Worm (Caenorhabditis elegans) whole organism, young adult: ENCODE measurements around the gene arle-14.
A peak's percentile ranks its signal among the peaks of the same experiment; 100 is the strongest.

Source experiments
- B0019.2 ChIP-seq: fragments of 200-800 bp; sonication (Bioruptor generic); conservative IDR thresholded peaks from 2 replicates; pipeline ENCODE4 v1.3.6; 2022; ENCODE audit warnings: missing genetic modification reagents, missing genetic modification characterization, missing compliant biosample characterization
- B0035.1 ChIP-seq: sonication (generic microtip); optimal IDR thresholded peaks from 2 replicates; lab custom pipeline; 2016; ENCODE audit warnings: missing genetic modification characterization, mild to moderate bottlenecking, missing compliant biosample characterization, missing genotype, missing genetic modification reagents
- B0261.1 ChIP-seq: sonication (generic microtip); optimal IDR thresholded peaks from 2 replicates; lab custom pipeline; 2016; ENCODE audit warnings: mild to moderate bottlenecking, missing genetic modification characterization, moderate library complexity, missing compliant biosample characterization
- B0336.3 ChIP-seq: fragments of 200-800 bp; sonication (Bioruptor generic); IDR thresholded peaks from 2 replicates; pipeline ENCODE4 v1.3.6; 2022; ENCODE audit warnings: missing genetic modification characterization, missing compliant biosample characterization
- C06A6.2 ChIP-seq: fragments of 200-800 bp; sonication (Bioruptor generic); conservative IDR thresholded peaks from 2 replicates; pipeline ENCODE4 v1.3.6; 2022; ENCODE audit warnings: missing genetic modification characterization, missing compliant biosample characterization
- C17E4.6 ChIP-seq: fragments of 200-800 bp; sonication (Bioruptor generic); IDR thresholded peaks from 2 replicates; pipeline ENCODE4 v1.3.6; 2022; ENCODE audit warnings: missing genetic modification reagents, missing genetic modification characterization, missing compliant biosample characterization
- F23B12.7 ChIP-seq: sonication (generic microtip); optimal IDR thresholded peaks from 2 replicates; lab custom pipeline; 2017; ENCODE audit warnings: missing genetic modification characterization, mild to moderate bottlenecking, missing compliant biosample characterization, antibody characterized with exemption, moderate library complexity; ENCODE audit not compliant: insufficient read depth
- F39B2.1 ChIP-seq: fragments of 200-800 bp; sonication (Bioruptor generic); IDR thresholded peaks from 2 replicates; pipeline ENCODE4 v1.3.6; 2022; ENCODE audit warnings: missing genetic modification reagents, missing genetic modification characterization, missing compliant biosample characterization
- F55B11.4 ChIP-seq: sonication (generic microtip); optimal IDR thresholded peaks from 2 replicates; lab custom pipeline; 2016; ENCODE audit warnings: missing compliant biosample characterization, missing genetic modification characterization, borderline replicate concordance; ENCODE audit not compliant: insufficient read depth
- F57A8.1 ChIP-seq: fragments of 200-800 bp; sonication (Bioruptor generic); optimal IDR thresholded peaks from 2 replicates; lab custom pipeline; 2018; ENCODE audit warnings: mild to moderate bottlenecking, missing genetic modification characterization, moderate library complexity, missing compliant biosample characterization
- Y53F4B.3 ChIP-seq: fragments of 200-800 bp; sonication (Bioruptor generic); IDR thresholded peaks from 2 replicates; pipeline ENCODE4 v1.3.6; 2022; ENCODE audit warnings: missing genetic modification reagents, missing genetic modification characterization, missing compliant biosample characterization
- Y67H2A.10 ChIP-seq: fragments of 200-800 bp; sonication (Bioruptor generic); conservative IDR thresholded peaks from 2 replicates; pipeline ENCODE4 v1.3.6; 2022; ENCODE audit warnings: missing genetic modification reagents, missing genetic modification characterization, missing compliant biosample characterization
- Y79H2A.3 ChIP-seq: fragments of 200-800 bp; sonication (Bioruptor generic); conservative IDR thresholded peaks from 2 replicates; pipeline ENCODE4 v1.3.6; 2022; ENCODE audit warnings: missing genetic modification reagents, missing genetic modification characterization, missing compliant biosample characterization
- Y95B8A.8 ChIP-seq: fragments of 200-800 bp; sonication (Bioruptor generic); IDR thresholded peaks from 2 replicates; pipeline ENCODE4 v1.3.6; 2022; ENCODE audit warnings: missing genetic modification reagents, missing genetic modification characterization, missing compliant biosample characterization
- bed-1 ChIP-seq: fragments of 200-800 bp; sonication (Bioruptor generic); IDR thresholded peaks from 2 replicates; pipeline ENCODE4 v1.3.6; 2022; ENCODE audit warnings: missing genetic modification reagents, missing genetic modification characterization, missing compliant biosample characterization
- bed-2 ChIP-seq: fragments of 200-800 bp; sonication (Bioruptor generic); IDR thresholded peaks from 2 replicates; pipeline ENCODE4 v1.3.6; 2022; ENCODE audit warnings: missing genetic modification reagents, missing genetic modification characterization, missing compliant biosample characterization
- ceh-27 ChIP-seq: fragments of 200-800 bp; sonication (Bioruptor generic); optimal IDR thresholded peaks from 2 replicates; lab custom pipeline; 2018; ENCODE audit warnings: mild to moderate bottlenecking, missing genetic modification characterization, moderate library complexity, missing compliant biosample characterization
- ceh-40 ChIP-seq: fragments of 200-800 bp; sonication (Bioruptor generic); IDR thresholded peaks from 2 replicates; pipeline ENCODE4 v1.3.6; 2022; ENCODE audit warnings: missing genetic modification characterization, missing compliant biosample characterization
- ceh-91 ChIP-seq: fragments of 200-800 bp; sonication (Bioruptor generic); IDR thresholded peaks from 2 replicates; pipeline ENCODE4 v1.3.6; 2022; ENCODE audit warnings: missing genetic modification reagents, missing genetic modification characterization, missing compliant biosample characterization
- dox-1 ChIP-seq: fragments of 200-800 bp; sonication (Bioruptor generic); IDR thresholded peaks from 2 replicates; pipeline ENCODE4 v1.3.6; 2022; ENCODE audit warnings: missing genetic modification reagents, missing genetic modification characterization, missing compliant biosample characterization
- efl-1 ChIP-seq: fragments of 150-350 bp; optimal IDR thresholded peaks from 2 replicates; lab custom pipeline; 2014; ENCODE audit warnings: missing biosample characterization, missing genetic modification reagents, missing genetic modification characterization
- ets-4 ChIP-seq: fragments of 200-800 bp; sonication (Bioruptor generic); optimal IDR thresholded peaks from 2 replicates; lab custom pipeline; 2018; ENCODE audit warnings: mild to moderate bottlenecking, missing genetic modification characterization, missing compliant biosample characterization
- fkh-3 ChIP-seq: sonication (generic microtip); optimal IDR thresholded peaks from 2 replicates; lab custom pipeline; 2016; ENCODE audit warnings: mild to moderate bottlenecking, missing genetic modification characterization, missing compliant biosample characterization
- hmg-20 ChIP-seq: fragments of 200-800 bp; sonication (Bioruptor generic); IDR thresholded peaks from 2 replicates; pipeline ENCODE4 v1.3.6; 2022; ENCODE audit warnings: missing genetic modification reagents, missing genetic modification characterization, missing compliant biosample characterization
- lin-26 ChIP-seq: fragments of 200-800 bp; sonication (Bioruptor generic); IDR thresholded peaks from 2 replicates; pipeline ENCODE4 v1.3.6; 2022; ENCODE audit warnings: missing genetic modification reagents, missing genetic modification characterization, missing compliant biosample characterization
- lin-35 ChIP-seq, 3 experiments: fragments of 150-350 bp in 2 of 3; sonication (generic microtip) in 1 of 3; optimal IDR thresholded peaks; 2 replicates each; lab custom pipeline; 2014 to 2018; ENCODE audit warnings: missing biosample characterization in 3 of 3, missing genetic modification characterization in 3 of 3, missing genetic modification reagents in 3 of 3
- lsl-1 ChIP-seq: fragments of 200-800 bp; sonication (Bioruptor generic); optimal IDR thresholded peaks from 2 replicates; lab custom pipeline; 2018; ENCODE audit warnings: mild to moderate bottlenecking, missing genetic modification characterization, moderate library complexity, missing compliant biosample characterization
- madf-10 ChIP-seq: sonication (generic microtip); optimal IDR thresholded peaks from 2 replicates; lab custom pipeline; 2016; ENCODE audit warnings: mild to moderate bottlenecking, missing genetic modification characterization, missing compliant biosample characterization
- madf-3 ChIP-seq: fragments of 200-800 bp; sonication (Bioruptor generic); IDR thresholded peaks from 2 replicates; pipeline ENCODE4 v1.3.6; 2022; ENCODE audit warnings: missing genetic modification reagents, missing genetic modification characterization, missing compliant biosample characterization
- madf-6 ChIP-seq: fragments of 200-800 bp; sonication (Bioruptor generic); IDR thresholded peaks from 2 replicates; pipeline ENCODE4 v1.3.6; 2022; ENCODE audit warnings: missing genetic modification reagents, missing genetic modification characterization, missing compliant biosample characterization
- madf-8 ChIP-seq: fragments of 200-800 bp; sonication (Bioruptor generic); conservative IDR thresholded peaks from 2 replicates; pipeline ENCODE4 v1.3.6; 2022; ENCODE audit warnings: missing genetic modification reagents, missing genetic modification characterization, missing compliant biosample characterization
- mes-4 ChIP-seq: sonication (generic microtip); optimal IDR thresholded peaks from 2 replicates; lab custom pipeline; 2016; ENCODE audit warnings: missing genotype, missing genetic modification characterization, missing compliant biosample characterization
- nfya-1 ChIP-seq: sonication (generic microtip); optimal IDR thresholded peaks from 2 replicates; lab custom pipeline; 2017; ENCODE audit warnings: antibody characterized with exemption, missing compliant biosample characterization, missing genetic modification characterization, borderline replicate concordance; ENCODE audit not compliant: insufficient read depth
- nfya-2 ChIP-seq: fragments of 200-800 bp; sonication (Bioruptor generic); IDR thresholded peaks from 2 replicates; pipeline ENCODE4 v1.3.6; 2022; ENCODE audit warnings: missing genetic modification reagents, missing genetic modification characterization, missing compliant biosample characterization
- nfyb-1 ChIP-seq: fragments of 200-800 bp; sonication (Bioruptor generic); IDR thresholded peaks from 2 replicates; pipeline ENCODE4 v1.3.6; 2022; ENCODE audit warnings: missing genetic modification reagents, missing genetic modification characterization, missing compliant biosample characterization
- nhr-179 ChIP-seq: sonication (generic microtip); optimal IDR thresholded peaks from 2 replicates; lab custom pipeline; 2016; ENCODE audit warnings: mild to moderate bottlenecking, missing genetic modification characterization, missing compliant biosample characterization
- nhr-27 ChIP-seq: fragments of 200-800 bp; sonication (Bioruptor generic); optimal IDR thresholded peaks from 2 replicates; lab custom pipeline; 2018; ENCODE audit warnings: mild to moderate bottlenecking, missing genetic modification characterization, moderate library complexity, missing compliant biosample characterization
- rcor-1 ChIP-seq: fragments of 200-800 bp; sonication (Bioruptor generic); IDR thresholded peaks from 2 replicates; pipeline ENCODE4 v1.3.6; 2022; ENCODE audit warnings: missing genetic modification reagents, missing genetic modification characterization, missing compliant biosample characterization
- repo-1 ChIP-seq: sonication (generic microtip); optimal IDR thresholded peaks from 2 replicates; lab custom pipeline; 2017; ENCODE audit warnings: mild to moderate bottlenecking, missing genetic modification characterization, missing compliant biosample characterization
- rpc-1 ChIP-seq, 2 experiments: fragments of 150-350 bp in 1 of 2; sonication (generic microtip) in 1 of 2; optimal IDR thresholded peaks; 2 replicates each; lab custom pipeline; 2014 to 2018; ENCODE audit warnings: missing biosample characterization in 1 of 2, missing genetic modification characterization in 1 of 2, missing genetic modification reagents in 1 of 2, missing genotype in 1 of 2
- sdz-38 ChIP-seq: sonication (generic microtip); optimal IDR thresholded peaks from 2 replicates; lab custom pipeline; 2016; ENCODE audit warnings: missing genotype, missing genetic modification characterization, missing compliant biosample characterization
- snpc-1.1 ChIP-seq: sonication (generic microtip); optimal IDR thresholded peaks from 2 replicates; lab custom pipeline; 2017; ENCODE audit warnings: missing genetic modification characterization, mild to moderate bottlenecking, missing compliant biosample characterization, antibody characterized with exemption, moderate library complexity, missing genotype, missing genetic modification reagents; ENCODE audit not compliant: insufficient read depth
- snpc-4 ChIP-seq, 5 experiments: fragments of 150-350 bp in 1 of 5; sonication (generic microtip) in 4 of 5; optimal IDR thresholded peaks; 2 replicates each; lab custom pipeline; 2014 to 2018; ENCODE audit warnings: missing genetic modification characterization in 5 of 5, missing biosample characterization in 3 of 5, antibody characterized with exemption in 2 of 5, mild to moderate bottlenecking in 2 of 5, missing compliant biosample characterization in 2 of 5, missing genotype in 2 of 5, moderate library complexity in 2 of 5, missing genetic modification reagents in 1 of 5
- tbx-9 ChIP-seq: sonication (generic microtip); optimal IDR thresholded peaks from 2 replicates; lab custom pipeline; 2016; ENCODE audit warnings: borderline replicate concordance, missing genetic modification characterization, inconsistent platforms, missing compliant biosample characterization
- xnd-1 ChIP-seq: sonication (generic microtip); optimal IDR thresholded peaks from 2 replicates; lab custom pipeline; 2016; ENCODE audit warnings: missing genotype, missing genetic modification reagents, missing genetic modification characterization, missing compliant biosample characterization
- ztf-25 ChIP-seq: fragments of 200-800 bp; sonication (Bioruptor generic); IDR thresholded peaks from 2 replicates; pipeline ENCODE4 v1.3.6; 2022; ENCODE audit warnings: missing genetic modification reagents, missing genetic modification characterization, missing compliant biosample characterization
- ztf-28 ChIP-seq: fragments of 200-800 bp; sonication (Bioruptor generic); IDR thresholded peaks from 2 replicates; pipeline ENCODE4 v1.3.6; 2022; ENCODE audit warnings: missing genetic modification reagents, missing genetic modification characterization, missing compliant biosample characterization

arle-14 gene

ce11 chrIII:5678935-5679334 lies 13.8 kb upstream of the arle-14 start, which contains the start of the genes ska-3 and rps-12:
Gene ska-3, minus strand, starts transcription at chrIII:5679005.
Gene rps-12, plus strand, starts transcription at chrIII:5679298.
- TF ChIP-seq tbx-9, result no peak
- TF ChIP-seq ceh-27 (GFP tag; lab: Kevin White, UChicago), result peak; percentile 94
- no peak for TF ChIP-seq nhr-179 (tag; lab: Kevin White, UChicago)
- TF ChIP-seq lsl-1 (GFP tag; lab: Kevin White, UChicago), result peak; percentile 82
- peak; percentile 87 for TF ChIP-seq ceh-91 (GFP tag; lab: Robert Waterston, UW)
- TF ChIP-seq C17E4.6 (GFP tag; lab: Robert Waterston, UW), result peak; percentile 94
- TF ChIP-seq F57A8.1, result no peak
- TF ChIP-seq Y95B8A.8 (GFP tag; lab: Robert Waterston, UW), result peak; percentile 83
- TF ChIP-seq Y67H2A.10 (GFP tag; lab: Robert Waterston, UW), result peak; percentile 82
- no peak for TF ChIP-seq F55B11.4 (tag; lab: Kevin White, UChicago)
- TF ChIP-seq Y53F4B.3, result 0 out of 2 replicates have a peak, but pooled peaks have one; percentile 23
- peak; percentile 96 for TF ChIP-seq nfyb-1 (GFP tag; lab: Robert Waterston, UW)
- TF ChIP-seq madf-3 (GFP tag; lab: Robert Waterston, UW), result peak; percentile 96
- TF ChIP-seq repo-1, result peak; percentile 90
- no peak for TF ChIP-seq ets-4
- TF ChIP-seq nfya-2 (GFP tag; lab: Robert Waterston, UW), result no peak
- peak; percentile 73 for TF ChIP-seq xnd-1 (tag; lab: Kevin White, UChicago)
- peak; percentile 95 for TF ChIP-seq madf-6 (GFP tag; lab: Robert Waterston, UW)
- TF ChIP-seq efl-1 (GFP tag; lab: Kevin White, UChicago), result peak; percentile 93
- TF ChIP-seq rcor-1 (GFP tag; lab: Robert Waterston, UW), result peak; percentile 96
- no peak; the same call in 1 of the 2 replicates for TF ChIP-seq lin-26 (GFP tag; lab: Robert Waterston, UW)
- peak; percentile 98 for TF ChIP-seq F23B12.7 (tag; lab: Kevin White, UChicago)
- TF ChIP-seq lin-35 (GFP tag; optimal IDR thresholded peaks at IDR 0.05; lab: Kevin White, UChicago), result peak; percentile 48 to 99 (median 88)
- peak; percentile 77 for TF ChIP-seq madf-8 (GFP tag; lab: Robert Waterston, UW)
- TF ChIP-seq C06A6.2 (GFP tag; lab: Robert Waterston, UW), result peak; percentile 92
- peak; percentile 80 for TF ChIP-seq B0336.3 (GFP tag; lab: Robert Waterston, UW)
- peak; percentile 78 for TF ChIP-seq snpc-1.1 (tag; lab: Kevin White, UChicago)
- TF ChIP-seq rpc-1 (optimal IDR thresholded peaks at IDR 0.05; lab: Kevin White, UChicago), result peak; percentile 17
- peak; percentile 0 for TF ChIP-seq rpc-1 (tag; optimal IDR thresholded peaks at IDR 0.05; lab: Kevin White, UChicago)
- peak; percentile 43 for TF ChIP-seq B0035.1 (tag; lab: Kevin White, UChicago)
- TF ChIP-seq madf-10 (tag; lab: Kevin White, UChicago), result peak; percentile 88
- peak; percentile 82 for TF ChIP-seq hmg-20 (GFP tag; lab: Robert Waterston, UW)
- peak; percentile 69 for TF ChIP-seq Y79H2A.3 (GFP tag; lab: Robert Waterston, UW)
- TF ChIP-seq nfya-1 (tag; lab: Kevin White, UChicago), result no peak
- no peak for TF ChIP-seq nhr-27
- TF ChIP-seq ztf-28 (GFP tag; lab: Robert Waterston, UW), result peak; percentile 52; the same call in 1 of the 2 replicates
- no peak for TF ChIP-seq sdz-38 (tag; lab: Kevin White, UChicago)
- peak; percentile 81 for TF ChIP-seq B0019.2
- peak; percentile 78 for TF ChIP-seq snpc-4 (GFP tag; optimal IDR thresholded peaks at IDR 0.05; lab: Kevin White, UChicago)
- peak; percentile 77 to 88 (median 86) for TF ChIP-seq snpc-4 (tag; optimal IDR thresholded peaks at IDR 0.05; lab: Kevin White, UChicago)
- TF ChIP-seq F39B2.1, result 0 out of 2 replicates have a peak, but pooled peaks have one; percentile 55
- no peak for TF ChIP-seq bed-2 (GFP tag; lab: Robert Waterston, UW)
- TF ChIP-seq fkh-3 (tag; lab: Kevin White, UChicago), result no peak
- TF ChIP-seq dox-1 (GFP tag; lab: Robert Waterston, UW), result peak; percentile 97
- TF ChIP-seq ceh-40, result no peak
- TF ChIP-seq mes-4 (tag; lab: Kevin White, UChicago), result no peak
- no peak for TF ChIP-seq ztf-25
- peak; percentile 16 for TF ChIP-seq B0261.1
- no peak for TF ChIP-seq bed-1 (GFP tag; lab: Robert Waterston, UW)
